Fruit fly (Drosophila melanogaster): Measurements from ENCODE around the gene Mgat4a.

- TF ChIP-seq Myc (optimal IDR thresholded peaks at IDR 0.05) (no peak), Dif (GFP tag; optimal IDR thresholded peaks at IDR 0.05; ENCODE audit: partially characterized antibody) (no peak), sv (GFP tag; optimal IDR thresholded peaks at IDR 0.05) (no peak), Mio (GFP tag; optimal IDR thresholded peaks at IDR 0.05) (no peak), usp (GFP tag; optimal IDR thresholded peaks at IDR 0.05) (no peak), Hr83 (GFP tag; optimal IDR thresholded peaks at IDR 0.05; ENCODE audit: poor library complexity, severe bottlenecking) (no peak), fru (GFP tag; optimal IDR thresholded peaks at IDR 0.05) (no peak), br (GFP tag; optimal IDR thresholded peaks at IDR 0.05) (no peak), psq (GFP tag; optimal IDR thresholded peaks at IDR 0.05) (no peak), OdsH (GFP tag; optimal IDR thresholded peaks at IDR 0.05) (no peak), Abd-B (GFP tag; optimal IDR thresholded peaks at IDR 0.05) (no peak)
Observed at dm6 chr3L:14783363-14783627, 21.5 kb downstream of the Mgat4a start.
